Worm (Caenorhabditis elegans): Measurements from ENCODE around the gene C29F9.12.

The C29F9.12 gene

DNA sequence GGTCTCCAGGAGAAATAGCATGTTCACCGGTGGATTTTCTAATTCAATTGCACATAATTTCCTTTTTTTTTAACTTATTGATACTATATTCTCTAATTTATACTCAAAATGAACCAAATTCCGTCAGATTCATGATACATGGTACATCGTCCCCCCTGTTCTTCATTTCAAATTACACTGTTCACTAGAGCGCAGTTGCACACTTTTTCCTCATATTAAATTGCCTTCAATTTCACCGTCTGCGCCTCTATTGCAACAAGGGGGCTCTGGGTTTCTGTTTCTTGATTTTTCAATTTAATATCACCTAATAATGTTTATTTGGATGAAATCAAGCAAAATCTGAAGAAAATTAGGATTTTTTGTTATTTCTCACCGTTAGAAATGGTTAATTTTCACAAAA lies 9.8 kb upstream of the C29F9.12 start (continued):
- TF ChIP-seq nhr-25 (tag; optimal IDR thresholded peaks at IDR 0.05; ENCODE audit: borderline replicate concordance, insufficient read depth): no peak
- TF ChIP-seq R02D3.7 (tag; optimal IDR thresholded peaks at IDR 0.05): no peak
- TF ChIP-seq ceh-82 (tag; optimal IDR thresholded peaks at IDR 0.05): no peak
- no peak for TF ChIP-seq gei-8 (GFP tag; optimal IDR thresholded peaks at IDR 0.05)
- no peak for TF ChIP-seq nhr-237 (tag; optimal IDR thresholded peaks at IDR 0.05)
- peak; percentile 16 for TF ChIP-seq nhr-102 (tag; optimal IDR thresholded peaks at IDR 0.05)
- peak; percentile 50 for TF ChIP-seq nhr-28 (tag; optimal IDR thresholded peaks at IDR 0.05)
- TF ChIP-seq unc-39 (tag; optimal IDR thresholded peaks at IDR 0.05): no peak
- TF ChIP-seq hlh-30 (tag; optimal IDR thresholded peaks at IDR 0.05; ENCODE audit: insufficient read depth): peak; percentile 36
- no peak for TF ChIP-seq lin-29 (GFP tag; IDR thresholded peaks at IDR 0.05)
- no peak for TF ChIP-seq nhr-42 (GFP tag; IDR thresholded peaks at IDR 0.05)
- TF ChIP-seq dmd-9 (GFP tag; IDR thresholded peaks at IDR 0.05): no peak
- TF ChIP-seq tra-1 (GFP tag; IDR thresholded peaks at IDR 0.05): no peak
- no peak for TF ChIP-seq T20F7.1 (GFP tag; optimal IDR thresholded peaks at IDR 0.05)
- no peak for TF ChIP-seq F44E2.7 (GFP tag; IDR thresholded peaks at IDR 0.05)
- TF ChIP-seq Y5F2A.4 (GFP tag; optimal IDR thresholded peaks at IDR 0.05): no peak
- TF ChIP-seq nhr-77 (tag; optimal IDR thresholded peaks at IDR 0.05): peak; percentile 8
- peak; percentile 10 for TF ChIP-seq hlh-11 (tag; optimal IDR thresholded peaks at IDR 0.05)
- no peak for TF ChIP-seq Y105C5A.15 (GFP tag; IDR thresholded peaks at IDR 0.05)
- TF ChIP-seq F49E8.2 (tag; optimal IDR thresholded peaks at IDR 0.05; ENCODE audit: borderline replicate concordance): no peak
- no peak for TF ChIP-seq madf-5 (GFP tag; IDR thresholded peaks at IDR 0.05)
- no peak for TF ChIP-seq attf-4 (tag; optimal IDR thresholded peaks at IDR 0.05)
- TF ChIP-seq egl-43 (GFP tag; IDR thresholded peaks at IDR 0.05): no peak
- no peak for TF ChIP-seq nhr-48 (tag; optimal IDR thresholded peaks at IDR 0.05)
- TF ChIP-seq aha-1 (tag): peak; percentile 78
- peak; percentile 26; the same call in 1 of the 2 replicates for TF ChIP-seq hmg-1.1 (GFP tag; IDR thresholded peaks at IDR 0.05)
- TF ChIP-seq T26A8.4 (GFP tag; IDR thresholded peaks at IDR 0.05): no peak
- no peak for TF ChIP-seq pha-4 (GFP tag; IDR thresholded peaks at IDR 0.05)
- TF ChIP-seq pha-4 (tag; optimal IDR thresholded peaks at IDR 0.05): no peak
- no peak for TF ChIP-seq mxl-3 (GFP tag; optimal IDR thresholded peaks at IDR 0.05)
- TF ChIP-seq mep-1 (tag; optimal IDR thresholded peaks at IDR 0.05): no peak
- no peak for TF ChIP-seq madf-9 (GFP tag; conservative IDR thresholded peaks at IDR 0.05)
- peak; percentile 31 for TF ChIP-seq lin-13 (GFP tag; optimal IDR thresholded peaks at IDR 0.05)
- no peak for TF ChIP-seq skn-1 (tag; optimal IDR thresholded peaks at IDR 0.05)
- peak; percentile 20 for TF ChIP-seq fkh-10 (GFP tag; optimal IDR thresholded peaks at IDR 0.05)
- TF ChIP-seq hif-1 (tag; optimal IDR thresholded peaks at IDR 0.05): no peak
- no peak for TF ChIP-seq dmd-8 (GFP tag; IDR thresholded peaks at IDR 0.05)
- TF ChIP-seq F37D6.2 (tag; optimal IDR thresholded peaks at IDR 0.05): no peak
- peak; percentile 74 for TF ChIP-seq mes-2 (tag; optimal IDR thresholded peaks at IDR 0.05; ENCODE audit: poor library complexity, severe bottlenecking)
- TF ChIP-seq lir-3 (tag; optimal IDR thresholded peaks at IDR 0.05): no peak
- TF ChIP-seq ama-1 (optimal IDR thresholded peaks at IDR 0.05): no peak
- no peak for TF ChIP-seq zag-1 (tag; optimal IDR thresholded peaks at IDR 0.05)
- TF ChIP-seq aly-2 (tag; optimal IDR thresholded peaks at IDR 0.05): no peak
- TF ChIP-seq unc-62 (GFP tag; optimal IDR thresholded peaks at IDR 0.05 in 1 of 2): no peak
- no peak for TF ChIP-seq unc-62 (tag; optimal IDR thresholded peaks at IDR 0.05)
- peak; percentile 90 for TF ChIP-seq lin-38 (GFP tag; IDR thresholded peaks at IDR 0.05)

All from whole organism, L4 larva.